Fruit fly (Drosophila melanogaster) whole organism, pupa: ENCODE data around the gene PyK.

ENCODE experiments used
- CG13204 ChIP-seq: fragments of 200-800 bp; sonication (Bioruptor generic); optimal IDR thresholded peaks from 2 replicates; lab custom pipeline; 2018; ENCODE audit warnings: missing biosample characterization, mild to moderate bottlenecking, missing genetic modification characterization, moderate library complexity
- CG14655 ChIP-seq: fragments of 200-800 bp; sonication (Bioruptor generic); optimal IDR thresholded peaks from 3 replicates; lab custom pipeline; 2017; ENCODE audit warnings: mild to moderate bottlenecking, missing biosample characterization, missing genetic modification reagents, missing genetic modification characterization
- CG17806 ChIP-seq: fragments of 200-800 bp; sonication (Bioruptor generic); optimal IDR thresholded peaks from 2 replicates; lab custom pipeline; 2018; ENCODE audit warnings: missing biosample characterization, mild to moderate bottlenecking, missing genetic modification characterization, moderate library complexity
- D1 ChIP-seq: fragments of 200-800 bp; sonication (Bioruptor generic); optimal IDR thresholded peaks from 2 replicates; lab custom pipeline; 2018; ENCODE audit warnings: missing biosample characterization, mild to moderate bottlenecking, missing genetic modification characterization, moderate library complexity
- EcR ChIP-seq: fragments of 200-800 bp; sonication (Bioruptor generic); optimal IDR thresholded peaks from 3 replicates; lab custom pipeline; 2019; ENCODE audit warnings: missing biosample characterization, missing genetic modification characterization, mild to moderate bottlenecking, moderate library complexity, missing genetic modification reagents

DNA sequence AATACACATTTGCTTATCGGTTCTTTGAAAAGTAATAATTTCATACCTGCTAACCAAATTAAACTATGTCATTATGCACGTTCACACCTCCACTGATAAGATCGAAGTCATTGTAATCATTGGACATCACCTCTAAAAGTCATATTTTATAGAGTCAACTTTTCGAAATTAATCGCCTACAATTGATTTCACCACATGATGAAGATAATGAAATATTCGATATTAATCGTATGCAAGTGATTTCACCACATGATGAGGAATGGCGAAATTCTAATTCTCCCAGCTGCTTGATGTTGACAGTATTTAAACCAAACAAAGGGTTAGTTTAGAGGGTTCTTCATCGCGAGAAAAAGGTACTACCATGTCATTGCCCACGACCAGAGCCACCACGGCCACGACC, 8.3 kb downstream of the PyK start, which contains the start of gene CG18596:
- TF ChIP-seq D1 (tag; lab: Kevin White, UChicago), result no peak
- TF ChIP-seq CG17806, result no peak
- no peak for TF ChIP-seq EcR (GFP tag; lab: Kevin White, UChicago)
- no peak for TF ChIP-seq CG14655 (GFP tag; lab: Kevin White, UChicago)
- no peak for TF ChIP-seq CG13204 (GFP tag; lab: Kevin White, UChicago)
